Fruit fly (Drosophila melanogaster): Measurements from ENCODE around the gene melt.

DNA sequence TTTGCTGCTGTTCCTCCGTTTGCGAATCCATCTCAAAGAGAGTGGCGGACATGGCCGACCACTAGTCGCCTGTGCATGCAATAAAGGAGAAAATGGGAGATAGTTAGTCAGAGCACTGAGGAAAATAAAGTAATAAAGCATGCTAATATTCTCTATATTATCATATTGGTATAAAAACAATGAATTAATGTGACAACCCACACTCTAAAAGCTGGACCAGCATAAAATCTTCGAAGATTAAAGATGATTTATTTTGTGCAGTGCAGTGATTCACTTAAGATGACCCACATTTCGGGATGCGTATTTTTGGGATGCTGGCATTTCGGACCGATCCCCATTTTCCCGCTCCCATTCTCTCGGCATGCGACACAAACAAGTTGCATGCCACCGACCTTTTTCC lies 13.5 kb downstream of the melt start:
- TF ChIP-seq CG1620 (GFP tag; optimal IDR thresholded peaks at IDR 0.05) (no peak), Hr96 (GFP tag; optimal IDR thresholded peaks at IDR 0.05) (no peak), toe (GFP tag; optimal IDR thresholded peaks at IDR 0.05) (no peak), Crg-1 (GFP tag; optimal IDR thresholded peaks at IDR 0.05) (no peak)
